Comparison of ENCODE assay signal across 5 worm cellular contexts in the genomic region with DNA sequence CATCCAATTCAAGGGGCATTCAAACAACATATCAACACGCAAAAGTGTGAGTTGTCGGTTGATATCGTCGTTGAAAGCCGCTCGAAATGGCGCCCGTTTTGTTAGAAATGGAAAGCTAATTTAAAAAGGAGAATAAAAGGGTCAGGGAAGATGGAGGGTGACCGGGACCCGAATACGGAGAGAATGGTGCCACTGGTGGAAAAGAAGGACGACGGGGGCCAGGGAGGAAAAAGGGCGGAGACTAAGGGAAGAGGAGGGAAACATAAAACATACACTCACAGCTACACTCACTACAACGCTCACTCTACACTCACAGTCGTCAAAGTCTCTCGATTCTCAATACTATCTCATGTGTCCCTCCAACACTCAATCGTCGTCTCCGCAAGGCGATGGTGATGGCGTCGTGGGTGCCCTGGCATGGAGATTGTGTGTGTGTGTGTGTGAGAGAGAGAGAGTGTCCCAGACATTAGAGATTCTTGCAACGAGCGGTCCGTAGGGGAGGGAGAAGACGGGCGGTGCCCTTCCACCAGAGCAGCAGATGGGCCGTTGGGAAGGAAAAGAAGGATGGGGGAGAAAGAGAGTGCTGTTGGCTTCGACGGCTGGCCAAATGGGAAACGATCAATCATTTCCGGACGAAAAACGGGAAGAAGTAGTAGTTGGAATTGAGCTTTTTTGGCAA.
A peak's percentile ranks its signal among the peaks of the same experiment; 100 is the strongest.
TF ChIP-seq lines count a peak whose summit lies in the region.

No protein-coding gene starts in this region.

TF ChIP-seq in whole organism, L1 larva, 84 proteins besides CTCF, POLR2A, EP300 and RAD21 (continues in another document):
- peak; percentile 70 for TF ChIP-seq fkh-10 (GFP tag; optimal IDR thresholded peaks at IDR 0.05; lab: Kevin White, UChicago)
- peak; percentile 42 for TF ChIP-seq nhr-11 (tag; optimal IDR thresholded peaks at IDR 0.05; lab: Kevin White, UChicago)
- TF ChIP-seq C16A3.4 (tag; optimal IDR thresholded peaks at IDR 0.05; lab: Kevin White, UChicago) = peak; percentile 74
- TF ChIP-seq efl-1 (optimal IDR thresholded peaks at IDR 0.05; lab: Kevin White, UChicago) = peak; percentile 75 to 76
- peak; percentile 25 to 94 for TF ChIP-seq efl-1 (GFP tag; optimal IDR thresholded peaks at IDR 0.05 in 1 of 2; lab: Kevin White, UChicago)
- peak; percentile 71 to 84 (median 74) for TF ChIP-seq ceh-82 (tag; optimal IDR thresholded peaks at IDR 0.05; lab: Kevin White, UChicago)
- peak; percentile 88 for TF ChIP-seq swsn-7 (tag; optimal IDR thresholded peaks at IDR 0.05; lab: Kevin White, UChicago)
- no peak for TF ChIP-seq elt-3 (tag; optimal IDR thresholded peaks at IDR 0.05; lab: Kevin White, UChicago)
- TF ChIP-seq nhr-71 (tag; optimal IDR thresholded peaks at IDR 0.05; lab: Kevin White, UChicago) = peak; percentile 92
- peak; percentile 65 for TF ChIP-seq lir-3 (tag; optimal IDR thresholded peaks at IDR 0.05; lab: Kevin White, UChicago; ENCODE audit: poor library complexity)
- peak; percentile 79 for TF ChIP-seq nhr-20 (tag; optimal IDR thresholded peaks at IDR 0.05; lab: Kevin White, UChicago)
- TF ChIP-seq irx-1 (tag; optimal IDR thresholded peaks at IDR 0.05; lab: Kevin White, UChicago) = peak; percentile 54
- peak; percentile 72 for TF ChIP-seq mef-2 (tag; optimal IDR thresholded peaks at IDR 0.05; lab: Kevin White, UChicago)
- TF ChIP-seq mdl-1 (tag; optimal IDR thresholded peaks at IDR 0.05; lab: Kevin White, UChicago) = peak in 1 of 2 experiments; percentile 35
- TF ChIP-seq nhr-76 (tag; optimal IDR thresholded peaks at IDR 0.05; lab: Kevin White, UChicago) = no peak
- TF ChIP-seq skn-1 (tag; optimal IDR thresholded peaks at IDR 0.05; lab: Kevin White, UChicago) = no peak

TF ChIP-seq in whole organism, L3 larva, 47 proteins besides CTCF, POLR2A, EP300 and RAD21 (continues in another document):
- TF ChIP-seq lin-15B (tag; optimal IDR thresholded peaks at IDR 0.05; lab: Kevin White, UChicago) (peak; percentile 69), nhr-76 (tag; optimal IDR thresholded peaks at IDR 0.05; lab: Kevin White, UChicago) (no peak), pqm-1 (tag; optimal IDR thresholded peaks at IDR 0.05; lab: Kevin White, UChicago) (no peak), nhr-237 (tag; optimal IDR thresholded peaks at IDR 0.05; lab: Kevin White, UChicago) (no peak), eor-1 (tag; optimal IDR thresholded peaks at IDR 0.05; lab: Kevin White, UChicago) (no peak), zag-1 (tag; optimal IDR thresholded peaks at IDR 0.05; lab: Kevin White, UChicago) (peak; percentile 46), ceh-82 (tag; optimal IDR thresholded peaks at IDR 0.05; lab: Kevin White, UChicago) (no peak), unc-62 (GFP tag; optimal IDR thresholded peaks at IDR 0.05; lab: Kevin White, UChicago) (peak; percentile 67), nhr-12 (tag; optimal IDR thresholded peaks at IDR 0.05; lab: Kevin White, UChicago) (no peak), hmg-11 (tag; optimal IDR thresholded peaks at IDR 0.05; lab: Kevin White, UChicago) (peak; percentile 96), daf-12 (tag; optimal IDR thresholded peaks at IDR 0.05; lab: Kevin White, UChicago) (no peak), fos-1 (tag; optimal IDR thresholded peaks at IDR 0.05; lab: Kevin White, UChicago) (no peak), fkh-2 (tag; optimal IDR thresholded peaks at IDR 0.05; lab: Kevin White, UChicago) (peak; percentile 21), elt-2 (tag; optimal IDR thresholded peaks at IDR 0.05; lab: Kevin White, UChicago) (no peak), nhr-67 (tag; optimal IDR thresholded peaks at IDR 0.05; lab: Kevin White, UChicago) (no peak), nhr-11 (tag; optimal IDR thresholded peaks at IDR 0.05; lab: Kevin White, UChicago) (no peak), nhr-25 (tag; optimal IDR thresholded peaks at IDR 0.05; lab: Kevin White, UChicago) (no peak), nfya-1 (tag; optimal IDR thresholded peaks at IDR 0.05; lab: Kevin White, UChicago; ENCODE audit: insufficient read depth) (peak; percentile 93)

TF ChIP-seq in whole organism, early embryonic, 17 proteins besides CTCF, POLR2A, EP300 and RAD21:
- TF ChIP-seq aly-1 (tag; optimal IDR thresholded peaks at IDR 0.05; lab: Kevin White, UChicago) (peak; percentile 46), flt-1 (GFP tag; IDR thresholded peaks at IDR 0.05; lab: Robert Waterston, UW) (peak; percentile 37), B0310.2 (tag; optimal IDR thresholded peaks at IDR 0.05; lab: Kevin White, UChicago) (peak; percentile 59), tra-4 (tag; optimal IDR thresholded peaks at IDR 0.05; lab: Kevin White, UChicago) (no peak), sea-1 (GFP tag; conservative IDR thresholded peaks at IDR 0.05; lab: Robert Waterston, UW) (0 out of 2 replicates have a peak, but pooled peaks have one; percentile 51), hnd-1 (tag; optimal IDR thresholded peaks at IDR 0.05; lab: Kevin White, UChicago) (no peak), F13C5.2 (tag; optimal IDR thresholded peaks at IDR 0.05; lab: Kevin White, UChicago) (peak; percentile 59), pes-1 (GFP tag; IDR thresholded peaks at IDR 0.05; lab: Robert Waterston, UW) (peak; percentile 38; the same call in 1 of the 2 replicates), tbx-11 (GFP tag; IDR thresholded peaks at IDR 0.05; lab: Robert Waterston, UW) (no peak), hmbx-1 (tag; optimal IDR thresholded peaks at IDR 0.05; lab: Kevin White, UChicago) (no peak), ets-7 (tag; optimal IDR thresholded peaks at IDR 0.05; lab: Kevin White, UChicago) (no peak), hmg-4 (GFP tag; optimal IDR thresholded peaks at IDR 0.05; lab: Kevin White, UChicago) (peak; percentile 78)

TF ChIP-seq in whole organism, midembryonic, 9 proteins besides CTCF, POLR2A, EP300 and RAD21:
- TF ChIP-seq cog-1 (tag; optimal IDR thresholded peaks at IDR 0.05; lab: Kevin White, UChicago) = peak; percentile 85
- TF ChIP-seq klf-2 (GFP tag; conservative IDR thresholded peaks at IDR 0.05; lab: Robert Waterston, UW) = no peak
- no peak for TF ChIP-seq ref-1 (GFP tag; conservative IDR thresholded peaks at IDR 0.05; lab: Robert Waterston, UW)
- TF ChIP-seq tab-1 (GFP tag; IDR thresholded peaks at IDR 0.05; lab: Robert Waterston, UW) = 0 out of 2 replicates have a peak, but pooled peaks have one; percentile 61
- TF ChIP-seq T22C8.4 (GFP tag; IDR thresholded peaks at IDR 0.05; lab: Robert Waterston, UW) = no peak
- peak; percentile 65; the same call in 1 of the 2 replicates for TF ChIP-seq flt-1 (GFP tag; IDR thresholded peaks at IDR 0.05; lab: Robert Waterston, UW)
- TF ChIP-seq ztf-23 (GFP tag; IDR thresholded peaks at IDR 0.05; lab: Robert Waterston, UW) = peak; percentile 56; the same call in 1 of the 2 replicates
- no peak for TF ChIP-seq ztf-29 (GFP tag; IDR thresholded peaks at IDR 0.05; lab: Robert Waterston, UW)

TF ChIP-seq in whole organism, young adult, 124 proteins besides CTCF, POLR2A, EP300 and RAD21 (continues in another document):
- no peak for TF ChIP-seq mel-28 (tag; optimal IDR thresholded peaks at IDR 0.05; lab: Kevin White, UChicago; ENCODE audit: borderline replicate concordance)
- TF ChIP-seq F23B12.7 (tag; optimal IDR thresholded peaks at IDR 0.05; lab: Kevin White, UChicago; ENCODE audit: insufficient read depth) = no peak
- no peak for TF ChIP-seq ccch-3 (GFP tag; optimal IDR thresholded peaks at IDR 0.05; lab: Kevin White, UChicago)
- peak; percentile 34 for TF ChIP-seq lin-54 (GFP tag; optimal IDR thresholded peaks at IDR 0.05; lab: Kevin White, UChicago)
- no peak for TF ChIP-seq dpff-1 (tag; optimal IDR thresholded peaks at IDR 0.05; lab: Kevin White, UChicago)
- TF ChIP-seq rec-8 (tag; optimal IDR thresholded peaks at IDR 0.05; lab: Kevin White, UChicago) = no peak
- TF ChIP-seq attf-3 (GFP tag; conservative IDR thresholded peaks at IDR 0.05; lab: Robert Waterston, UW) = no peak
- TF ChIP-seq cebp-1 (GFP tag; IDR thresholded peaks at IDR 0.05; lab: Robert Waterston, UW) = no peak
- TF ChIP-seq cebp-1 (tag; optimal IDR thresholded peaks at IDR 0.05; lab: Kevin White, UChicago) = peak; percentile 71
- peak; percentile 32 for TF ChIP-seq madf-10 (tag; optimal IDR thresholded peaks at IDR 0.05; lab: Kevin White, UChicago)
- no peak for TF ChIP-seq him-1 (tag; optimal IDR thresholded peaks at IDR 0.05; lab: Kevin White, UChicago)
- TF ChIP-seq let-526 (GFP tag; IDR thresholded peaks at IDR 0.05; lab: Robert Waterston, UW) = no peak
- peak; percentile 28 for TF ChIP-seq snpc-4 (GFP tag; optimal IDR thresholded peaks at IDR 0.05; lab: Kevin White, UChicago)
- TF ChIP-seq snpc-4 (tag; optimal IDR thresholded peaks at IDR 0.05; lab: Kevin White, UChicago) = peak in 1 of 4 experiments; percentile 35
- no peak for TF ChIP-seq Y95B8A.8 (GFP tag; IDR thresholded peaks at IDR 0.05; lab: Robert Waterston, UW)
- no peak for TF ChIP-seq ztf-3 (GFP tag; optimal IDR thresholded peaks at IDR 0.05; lab: Kevin White, UChicago)
- TF ChIP-seq K11D2.4 (GFP tag; IDR thresholded peaks at IDR 0.05; lab: Robert Waterston, UW) = 0 out of 2 replicates have a peak, but pooled peaks have one; percentile 23
- TF ChIP-seq zim-3 (tag; optimal IDR thresholded peaks at IDR 0.05; lab: Kevin White, UChicago) = no peak
- no peak for TF ChIP-seq unc-62 (GFP tag; optimal IDR thresholded peaks at IDR 0.05; lab: Kevin White, UChicago)
- TF ChIP-seq hmg-1.2 (GFP tag; IDR thresholded peaks at IDR 0.05; lab: Robert Waterston, UW) = peak; percentile 91
- no peak for TF ChIP-seq Y53F4B.3 (GFP tag; IDR thresholded peaks at IDR 0.05; lab: Robert Waterston, UW)
- no peak for TF ChIP-seq Y79H2A.3 (GFP tag; conservative IDR thresholded peaks at IDR 0.05; lab: Robert Waterston, UW)
- no peak for TF ChIP-seq mes-4 (tag; optimal IDR thresholded peaks at IDR 0.05; lab: Kevin White, UChicago)
- peak; percentile 83 for TF ChIP-seq K12H6.12 (tag; optimal IDR thresholded peaks at IDR 0.05; lab: Kevin White, UChicago)
- TF ChIP-seq sptf-2 (GFP tag; optimal IDR thresholded peaks at IDR 0.05; lab: Kevin White, UChicago) = no peak
- TF ChIP-seq fkh-3 (tag; optimal IDR thresholded peaks at IDR 0.05; lab: Kevin White, UChicago) = no peak
- TF ChIP-seq dpl-1 (GFP tag; optimal IDR thresholded peaks at IDR 0.05; lab: Kevin White, UChicago) = no peak
- 0 out of 2 replicates have a peak, but pooled peaks have one; percentile 30 for TF ChIP-seq C06A6.2 (GFP tag; conservative IDR thresholded peaks at IDR 0.05; lab: Robert Waterston, UW)
- TF ChIP-seq snpc-3.4 (tag; optimal IDR thresholded peaks at IDR 0.05; lab: Kevin White, UChicago) = no peak
- TF ChIP-seq ztf-22 (GFP tag; optimal IDR thresholded peaks at IDR 0.05; lab: Kevin White, UChicago) = no peak
- no peak for TF ChIP-seq athp-1 (tag; optimal IDR thresholded peaks at IDR 0.05; lab: Kevin White, UChicago)
- TF ChIP-seq ceh-40 (GFP tag; IDR thresholded peaks at IDR 0.05; lab: Robert Waterston, UW) = no peak
- TF ChIP-seq madf-3 (GFP tag; IDR thresholded peaks at IDR 0.05; lab: Robert Waterston, UW) = no peak
- TF ChIP-seq dox-1 (GFP tag; IDR thresholded peaks at IDR 0.05; lab: Robert Waterston, UW) = peak; percentile 61; the same call in 1 of the 2 replicates
- 0 out of 2 replicates have a peak, but pooled peaks have one; percentile 39 for TF ChIP-seq B0336.3 (GFP tag; IDR thresholded peaks at IDR 0.05; lab: Robert Waterston, UW)

Comparison
In these comparisons a context has a peak if more than half of its experiments do, and no peak if none do; other contexts are left out.
1. Of the 8 proteins assayed by ChIP-seq in both whole organism, young adult and whole organism, L1 larva: peak only in whole organism, young adult: none; only in whole organism, L1 larva: dpl-1 and efl-1; in both: none; in neither: 3; mixed calls (peak in some experiments, not most) for 3.